Worm (Caenorhabditis elegans) whole organism, early embryonic: ENCODE results near the gene W07G4.2.

Experiments
- B0310.2 ChIP-seq: sonication (generic microtip); optimal IDR thresholded peaks from 2 replicates; lab custom pipeline; 2016; ENCODE audit warnings: mild to moderate bottlenecking, missing genetic modification characterization, missing compliant biosample characterization
- ama-1 ChIP-seq: fragments of 150-350 bp; optimal IDR thresholded peaks from 2 replicates; lab custom pipeline; 2014
- ceh-36 ChIP-seq: sonication (generic microtip); optimal IDR thresholded peaks from 2 replicates; lab custom pipeline; 2016; ENCODE audit warnings: missing genetic modification characterization, inconsistent platforms, missing compliant biosample characterization
- tbx-11 ChIP-seq: fragments of 200-800 bp; sonication (Bioruptor generic); IDR thresholded peaks from 2 replicates; pipeline ENCODE4 v1.3.6; 2022; ENCODE audit warnings: missing genetic modification characterization, missing compliant biosample characterization

ce11 chrV:12995269-12995668, 41.1 kb downstream of the W07G4.2 start, which contains the start of gene far-5:
- no peak for TF ChIP-seq tbx-11 (GFP tag; lab: Robert Waterston, UW)
- TF ChIP-seq ama-1 (lab: Kevin White, UChicago), result no peak
- no peak for TF ChIP-seq B0310.2 (tag; lab: Kevin White, UChicago)
- TF ChIP-seq ceh-36, result no peak
